Fruit fly (Drosophila melanogaster) whole organism, wandering third instar larva: Measurements from ENCODE around the gene cort.

Source experiments
- Abd-B ChIP-seq: fragments of >200 bp; optimal IDR thresholded peaks from 2 replicates; lab custom pipeline; 2017; ENCODE audit warnings: missing biosample characterization, missing genetic modification characterization
- CG9705 ChIP-seq: fragments of 200-800 bp; sonication (Bioruptor generic); optimal IDR thresholded peaks from 2 replicates; lab custom pipeline; 2018; ENCODE audit warnings: missing biosample characterization, mild to moderate bottlenecking, missing genetic modification characterization
- GATAd ChIP-seq: sonication (Bioruptor generic); optimal IDR thresholded peaks from 2 replicates; lab custom pipeline; 2016; ENCODE audit warnings: missing biosample characterization, missing genetic modification characterization
- Hr78 ChIP-seq: fragments of >200 bp; optimal IDR thresholded peaks from 2 replicates; lab custom pipeline; 2017; ENCODE audit warnings: missing biosample characterization, missing genetic modification characterization
- Myc ChIP-seq: fragments of >200 bp; optimal IDR thresholded peaks from 2 replicates; lab custom pipeline; 2017
- N ChIP-seq: fragments of >200 bp; optimal IDR thresholded peaks from 2 replicates; lab custom pipeline; 2018; ENCODE audit warnings: missing biosample characterization, missing external identifiers, missing genetic modification characterization
- OdsH ChIP-seq: fragments of 200-800 bp; sonication (Bioruptor generic); optimal IDR thresholded peaks from 2 replicates; lab custom pipeline; 2016; ENCODE audit warnings: missing biosample characterization, mild to moderate bottlenecking, missing genetic modification characterization
- brk ChIP-seq: fragments of 200-800 bp; sonication (Bioruptor generic); optimal IDR thresholded peaks from 2 replicates; lab custom pipeline; 2016; ENCODE audit warnings: missing biosample characterization, mild to moderate bottlenecking, missing genetic modification characterization
- foxo ChIP-seq, 2 experiments: fragments of 200-800 bp; sonication (Bioruptor generic); optimal IDR thresholded peaks; 2 replicates in 1 of 2; 3 replicates in 1 of 2; lab custom pipeline; 2016 to 2017; ENCODE audit warnings: missing biosample characterization in 2 of 2, missing genetic modification characterization in 2 of 2
- h ChIP-seq: fragments of 200-800 bp; sonication (Bioruptor generic); optimal IDR thresholded peaks from 3 replicates; lab custom pipeline; 2016; ENCODE audit warnings: missing biosample characterization, mild to moderate bottlenecking, missing genetic modification characterization
- pan ChIP-seq: fragments of >200 bp; optimal IDR thresholded peaks from 2 replicates; lab custom pipeline; 2017
- psq ChIP-seq: fragments of 200-800 bp; sonication (Bioruptor generic); optimal IDR thresholded peaks from 3 replicates; lab custom pipeline; 2017; ENCODE audit warnings: missing biosample characterization, mild to moderate bottlenecking, missing genetic modification characterization, moderate library complexity
- sage ChIP-seq: fragments of 200-800 bp; sonication (Bioruptor generic); optimal IDR thresholded peaks from 2 replicates; lab custom pipeline; 2016; ENCODE audit warnings: missing biosample characterization, mild to moderate bottlenecking, missing genetic modification characterization

DNA sequence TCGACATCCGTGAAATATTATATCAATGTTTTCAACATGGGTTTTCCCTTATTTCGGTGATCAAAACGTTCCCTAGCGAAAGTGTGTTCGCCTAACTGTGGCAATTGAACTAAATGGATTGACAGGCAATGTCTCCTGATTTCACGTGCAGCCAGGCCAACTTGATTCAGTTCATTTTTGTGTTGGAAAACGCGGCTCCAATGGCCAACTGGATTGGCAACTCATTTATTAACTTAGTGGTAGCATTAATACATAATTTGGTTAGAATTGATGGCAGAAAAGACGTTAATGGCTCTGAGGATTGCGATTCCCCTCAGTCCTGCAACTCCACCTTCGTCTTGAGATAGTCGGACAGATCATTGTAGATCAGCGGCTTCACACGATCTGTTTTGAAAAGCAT lies 10.2 kb upstream of the cort start, which contains the start of gene CG11327:
- TF ChIP-seq pan (lab: Kevin White, UChicago) (no peak), psq (GFP tag; lab: Kevin White, UChicago) (no peak), h (GFP tag; lab: Kevin White, UChicago) (no peak), Hr78 (no peak), OdsH (GFP tag; lab: Kevin White, UChicago) (no peak), Myc (no peak), sage (GFP tag; lab: Kevin White, UChicago) (no peak), Abd-B (GFP tag; lab: Kevin White, UChicago) (no peak), GATAd (GFP tag; lab: Kevin White, UChicago) (no peak), CG9705 (GFP tag; lab: Kevin White, UChicago) (no peak), N (no peak), foxo (GFP tag; optimal IDR thresholded peaks at IDR 0.05; lab: Kevin White, UChicago) (no peak), brk (GFP tag; lab: Kevin White, UChicago) (no peak)
